Worm (Caenorhabditis elegans) whole organism, young adult: ENCODE measurements around the gene toh-1.
A peak's percentile ranks its signal among the peaks of the same experiment; 100 is the strongest.

Experiments
- D2030.7 ChIP-seq: fragments of 200-800 bp; sonication (Bioruptor generic); IDR thresholded peaks from 2 replicates; pipeline ENCODE4 v1.3.6; 2022; ENCODE audit warnings: missing genetic modification reagents, missing genetic modification characterization, missing compliant biosample characterization
- F10E7.11 ChIP-seq: sonication (generic microtip); optimal IDR thresholded peaks from 2 replicates; lab custom pipeline; 2017; ENCODE audit warnings: mild to moderate bottlenecking, missing genetic modification characterization, moderate library complexity, missing compliant biosample characterization
- F22D6.2 ChIP-seq: sonication (generic microtip); optimal IDR thresholded peaks from 2 replicates; lab custom pipeline; 2016; ENCODE audit warnings: mild to moderate bottlenecking, missing genetic modification characterization, missing compliant biosample characterization
- F23B12.7 ChIP-seq: sonication (generic microtip); optimal IDR thresholded peaks from 2 replicates; lab custom pipeline; 2017; ENCODE audit warnings: missing genetic modification characterization, mild to moderate bottlenecking, missing compliant biosample characterization, antibody characterized with exemption, moderate library complexity; ENCODE audit not compliant: insufficient read depth
- F39B2.1 ChIP-seq: fragments of 200-800 bp; sonication (Bioruptor generic); IDR thresholded peaks from 2 replicates; pipeline ENCODE4 v1.3.6; 2022; ENCODE audit warnings: missing genetic modification reagents, missing genetic modification characterization, missing compliant biosample characterization
- F57C9.4 ChIP-seq: sonication (generic microtip); optimal IDR thresholded peaks from 2 replicates; lab custom pipeline; 2017; ENCODE audit warnings: mild to moderate bottlenecking, missing genetic modification characterization, missing compliant biosample characterization
- Y95B8A.8 ChIP-seq: fragments of 200-800 bp; sonication (Bioruptor generic); IDR thresholded peaks from 2 replicates; pipeline ENCODE4 v1.3.6; 2022; ENCODE audit warnings: missing genetic modification reagents, missing genetic modification characterization, missing compliant biosample characterization
- ama-1 ChIP-seq, 3 experiments: fragments of 150-350 bp in 1 of 3; sonication (generic microtip) in 2 of 3; optimal IDR thresholded peaks; 2 replicates each; lab custom pipeline; 2014 to 2018; ENCODE audit warnings: missing biosample characterization in 2 of 3, missing genetic modification characterization in 2 of 3, missing genetic modification reagents in 2 of 3
- aptf-2 ChIP-seq: fragments of 200-800 bp; sonication (Bioruptor generic); conservative IDR thresholded peaks from 2 replicates; pipeline ENCODE4 v1.3.6; 2022; ENCODE audit warnings: missing genetic modification reagents, missing genetic modification characterization, missing compliant biosample characterization
- athp-1 ChIP-seq: sonication (generic microtip); optimal IDR thresholded peaks from 2 replicates; lab custom pipeline; 2017; ENCODE audit warnings: mild to moderate bottlenecking, missing genetic modification characterization, missing compliant biosample characterization
- attf-3 ChIP-seq: fragments of 200-800 bp; sonication (Bioruptor generic); conservative IDR thresholded peaks from 2 replicates; pipeline ENCODE4 v1.3.6; 2022; ENCODE audit warnings: missing genetic modification reagents, missing genetic modification characterization, missing compliant biosample characterization
- bed-2 ChIP-seq: fragments of 200-800 bp; sonication (Bioruptor generic); IDR thresholded peaks from 2 replicates; pipeline ENCODE4 v1.3.6; 2022; ENCODE audit warnings: missing genetic modification reagents, missing genetic modification characterization, missing compliant biosample characterization
- ccch-3 ChIP-seq: fragments of 200-800 bp; sonication (Bioruptor generic); optimal IDR thresholded peaks from 2 replicates; lab custom pipeline; 2018; ENCODE audit warnings: mild to moderate bottlenecking, missing genetic modification characterization, missing compliant biosample characterization
- cebp-1 ChIP-seq, 2 experiments: fragments of 200-800 bp in 1 of 2; sonication (Bioruptor generic) in 1 of 2; sonication (generic microtip) in 1 of 2; IDR thresholded peaks in 1 of 2; optimal IDR thresholded peaks in 1 of 2; 2 replicates each; pipeline versions ENCODE4 v1.3.6 to Lab custom; 2017 to 2022; ENCODE audit warnings: missing compliant biosample characterization in 2 of 2, missing genetic modification characterization in 2 of 2, mild to moderate bottlenecking in 1 of 2, missing genetic modification reagents in 1 of 2, moderate library complexity in 1 of 2
- die-1 ChIP-seq: sonication (generic microtip); optimal IDR thresholded peaks from 2 replicates; lab custom pipeline; 2016; ENCODE audit warnings: missing genotype, mild to moderate bottlenecking, missing genetic modification characterization, missing compliant biosample characterization
- dox-1 ChIP-seq: fragments of 200-800 bp; sonication (Bioruptor generic); IDR thresholded peaks from 2 replicates; pipeline ENCODE4 v1.3.6; 2022; ENCODE audit warnings: missing genetic modification reagents, missing genetic modification characterization, missing compliant biosample characterization
- dpl-1 ChIP-seq: fragments of 150-350 bp; optimal IDR thresholded peaks from 2 replicates; lab custom pipeline; 2014; ENCODE audit warnings: missing biosample characterization, missing genetic modification reagents, missing genetic modification characterization
- ekl-4 ChIP-seq: fragments of 200-800 bp; sonication (Bioruptor generic); IDR thresholded peaks from 2 replicates; pipeline ENCODE4 v1.3.6; 2022; ENCODE audit warnings: missing genetic modification reagents, missing genetic modification characterization, missing compliant biosample characterization
- hmg-20 ChIP-seq: fragments of 200-800 bp; sonication (Bioruptor generic); IDR thresholded peaks from 2 replicates; pipeline ENCODE4 v1.3.6; 2022; ENCODE audit warnings: missing genetic modification reagents, missing genetic modification characterization, missing compliant biosample characterization
- hrde-1 ChIP-seq: sonication (generic microtip); optimal IDR thresholded peaks from 2 replicates; lab custom pipeline; 2016; ENCODE audit warnings: missing genetic modification characterization, mild to moderate bottlenecking, missing compliant biosample characterization, moderate library complexity, missing genotype, missing genetic modification reagents, borderline replicate concordance
- let-607 ChIP-seq, 2 experiments: fragments of 200-800 bp in 1 of 2; sonication (Bioruptor generic) in 1 of 2; sonication (generic microtip) in 1 of 2; optimal IDR thresholded peaks; 2 replicates each; lab custom pipeline; 2016 to 2018; ENCODE audit warnings: mild to moderate bottlenecking in 2 of 2, missing compliant biosample characterization in 2 of 2, missing genetic modification characterization in 2 of 2, moderate library complexity in 2 of 2, missing genotype in 1 of 2
- lin-35 ChIP-seq, 3 experiments: fragments of 150-350 bp in 2 of 3; sonication (generic microtip) in 1 of 3; optimal IDR thresholded peaks; 2 replicates each; lab custom pipeline; 2014 to 2018; ENCODE audit warnings: missing biosample characterization in 3 of 3, missing genetic modification characterization in 3 of 3, missing genetic modification reagents in 3 of 3
- lin-54 ChIP-seq: fragments of 200-800 bp; sonication (Bioruptor generic); optimal IDR thresholded peaks from 2 replicates; lab custom pipeline; 2018; ENCODE audit warnings: mild to moderate bottlenecking, missing genetic modification characterization, missing compliant biosample characterization
- madf-6 ChIP-seq: fragments of 200-800 bp; sonication (Bioruptor generic); IDR thresholded peaks from 2 replicates; pipeline ENCODE4 v1.3.6; 2022; ENCODE audit warnings: missing genetic modification reagents, missing genetic modification characterization, missing compliant biosample characterization
- mcd-1 ChIP-seq: fragments of 200-800 bp; sonication (Bioruptor generic); IDR thresholded peaks from 2 replicates; pipeline ENCODE4 v1.3.6; 2022; ENCODE audit warnings: missing genetic modification reagents, missing genetic modification characterization, missing compliant biosample characterization
- nfyb-1 ChIP-seq: fragments of 200-800 bp; sonication (Bioruptor generic); IDR thresholded peaks from 2 replicates; pipeline ENCODE4 v1.3.6; 2022; ENCODE audit warnings: missing genetic modification reagents, missing genetic modification characterization, missing compliant biosample characterization
- pbrm-1 ChIP-seq: fragments of 200-800 bp; sonication (Bioruptor generic); IDR thresholded peaks from 2 replicates; pipeline ENCODE4 v1.3.6; 2022; ENCODE audit warnings: missing genetic modification reagents, missing genetic modification characterization, missing compliant biosample characterization
- snpc-1.3 ChIP-seq: sonication (generic microtip); optimal IDR thresholded peaks from 2 replicates; lab custom pipeline; 2017; ENCODE audit warnings: missing genetic modification characterization, mild to moderate bottlenecking, missing compliant biosample characterization, antibody characterized with exemption, moderate library complexity, missing genotype, missing genetic modification reagents; ENCODE audit not compliant: insufficient read depth
- snpc-3.4 ChIP-seq: sonication (generic microtip); optimal IDR thresholded peaks from 2 replicates; lab custom pipeline; 2017; ENCODE audit warnings: missing genetic modification characterization, mild to moderate bottlenecking, missing compliant biosample characterization, antibody characterized with exemption, moderate library complexity, missing genotype, missing genetic modification reagents
- snpc-4 ChIP-seq, 5 experiments: fragments of 150-350 bp in 1 of 5; sonication (generic microtip) in 4 of 5; optimal IDR thresholded peaks; 2 replicates each; lab custom pipeline; 2014 to 2018; ENCODE audit warnings: missing genetic modification characterization in 5 of 5, missing biosample characterization in 3 of 5, antibody characterized with exemption in 2 of 5, mild to moderate bottlenecking in 2 of 5, missing compliant biosample characterization in 2 of 5, missing genotype in 2 of 5, moderate library complexity in 2 of 5, missing genetic modification reagents in 1 of 5
- somi-1 ChIP-seq: fragments of 200-800 bp; sonication (Bioruptor generic); optimal IDR thresholded peaks from 2 replicates; lab custom pipeline; 2018; ENCODE audit warnings: mild to moderate bottlenecking, missing genetic modification characterization, missing compliant biosample characterization
- sptf-2 ChIP-seq: fragments of 200-800 bp; sonication (Bioruptor generic); optimal IDR thresholded peaks from 2 replicates; lab custom pipeline; 2018; ENCODE audit warnings: mild to moderate bottlenecking, missing genetic modification characterization, missing compliant biosample characterization
- tbx-9 ChIP-seq: sonication (generic microtip); optimal IDR thresholded peaks from 2 replicates; lab custom pipeline; 2016; ENCODE audit warnings: borderline replicate concordance, missing genetic modification characterization, inconsistent platforms, missing compliant biosample characterization
- zim-3 ChIP-seq: sonication (generic microtip); optimal IDR thresholded peaks from 2 replicates; lab custom pipeline; 2017; ENCODE audit warnings: mild to moderate bottlenecking, missing genetic modification characterization, moderate library complexity, missing compliant biosample characterization
- ztf-18 ChIP-seq: sonication (generic microtip); optimal IDR thresholded peaks from 2 replicates; lab custom pipeline; 2016; ENCODE audit warnings: missing genotype, mild to moderate bottlenecking, missing genetic modification characterization, missing compliant biosample characterization
- ztf-26 ChIP-seq: sonication (generic microtip); optimal IDR thresholded peaks from 2 replicates; lab custom pipeline; 2017; ENCODE audit warnings: missing genetic modification characterization, missing compliant biosample characterization

The toh-1 gene

ce11 chrIII:3797180-3798026 is 11.4 kb downstream of the toh-1 start (continued):
- TF ChIP-seq F10E7.11 (tag; lab: Kevin White, UChicago) (no peak), tbx-9 (tag; lab: Kevin White, UChicago) (no peak), ztf-26 (tag; lab: Kevin White, UChicago) (no peak), ekl-4 (GFP tag; lab: Robert Waterston, UW) (0 out of 2 replicates have a peak, but pooled peaks have one; percentile 40), ztf-18 (tag; lab: Kevin White, UChicago) (no peak), hrde-1 (tag; lab: Kevin White, UChicago) (no peak)

- TF ChIP-seq athp-1 (tag; lab: Kevin White, UChicago) (no peak), lin-54 (GFP tag; lab: Kevin White, UChicago) (no peak), snpc-4 (GFP tag; optimal IDR thresholded peaks at IDR 0.05; lab: Kevin White, UChicago) (no peak), snpc-4 (tag; optimal IDR thresholded peaks at IDR 0.05; lab: Kevin White, UChicago) (no peak), D2030.7 (GFP tag; lab: Robert Waterston, UW) (no peak), die-1 (no peak), F23B12.7 (tag; lab: Kevin White, UChicago) (no peak), F39B2.1 (GFP tag; lab: Robert Waterston, UW) (no peak), sptf-2 (GFP tag; lab: Kevin White, UChicago) (no peak), ccch-3 (no peak), F22D6.2 (tag; lab: Kevin White, UChicago) (no peak), madf-6 (0 out of 2 replicates have a peak, but pooled peaks have one; percentile 27), ztf-26 (tag; lab: Kevin White, UChicago) (no peak), ama-1 (optimal IDR thresholded peaks at IDR 0.05; lab: Kevin White, UChicago) (peak; percentile 51), ama-1 (GFP tag; optimal IDR thresholded peaks at IDR 0.05; lab: Kevin White, UChicago) (no peak), attf-3 (GFP tag; lab: Robert Waterston, UW) (no peak), dpl-1 (GFP tag; lab: Kevin White, UChicago) (no peak), mcd-1 (GFP tag; lab: Robert Waterston, UW) (no peak)
Observed at ce11 chrIII:3795933-3796332, 12.9 kb downstream of the toh-1 start.

ce11 chrIII:3790855-3791254 is 18.0 kb downstream of the toh-1 start:
- TF ChIP-seq pbrm-1 (GFP tag; lab: Robert Waterston, UW): no peak
- TF ChIP-seq lin-54 (GFP tag; lab: Kevin White, UChicago): peak; percentile 10
- TF ChIP-seq Y95B8A.8 (GFP tag; lab: Robert Waterston, UW): no peak
- TF ChIP-seq somi-1 (GFP tag; lab: Kevin White, UChicago): no peak
- no peak for TF ChIP-seq cebp-1 (GFP tag; IDR thresholded peaks at IDR 0.05; lab: Robert Waterston, UW)
- TF ChIP-seq cebp-1 (tag; optimal IDR thresholded peaks at IDR 0.05; lab: Kevin White, UChicago): peak; percentile 12
- no peak for TF ChIP-seq let-607 (tag; optimal IDR thresholded peaks at IDR 0.05; lab: Kevin White, UChicago)
- TF ChIP-seq bed-2 (GFP tag; lab: Robert Waterston, UW): no peak
- no peak for TF ChIP-seq F57C9.4 (tag; lab: Kevin White, UChicago)
- TF ChIP-seq hmg-20 (GFP tag; lab: Robert Waterston, UW): no peak
- TF ChIP-seq snpc-3.4: no peak
- no peak for TF ChIP-seq zim-3 (tag; lab: Kevin White, UChicago)
- TF ChIP-seq aptf-2 (GFP tag; lab: Robert Waterston, UW): no peak
- TF ChIP-seq lin-35 (GFP tag; optimal IDR thresholded peaks at IDR 0.05; lab: Kevin White, UChicago): peak in 1 of 3 experiments; percentile 25
- 0 out of 2 replicates have a peak, but pooled peaks have one; percentile 33 for TF ChIP-seq dox-1 (GFP tag; lab: Robert Waterston, UW)
- TF ChIP-seq nfyb-1: peak; percentile 97
- no peak for TF ChIP-seq snpc-1.3 (tag; lab: Kevin White, UChicago)
